Fruit fly (Drosophila melanogaster) whole organism, embryonic: ENCODE data around the gene D12.

Source experiments
- Aef1 ChIP-seq: fragments of 200-800 bp; sonication (Bioruptor generic); IDR thresholded peaks from 3 replicates; pipeline ENCODE4 v1.3.6; 2022; ENCODE audit warnings: missing biosample characterization, missing genetic modification characterization
- B-H2 ChIP-seq: fragments of 200-800 bp; sonication (Bioruptor generic); optimal IDR thresholded peaks from 2 replicates; lab custom pipeline; 2018; ENCODE audit warnings: missing biosample characterization, mild to moderate bottlenecking, missing genetic modification characterization
- BtbVII ChIP-seq: fragments of 200-800 bp; sonication (Bioruptor generic); optimal IDR thresholded peaks from 3 replicates; lab custom pipeline; 2017; ENCODE audit warnings: missing biosample characterization, mild to moderate bottlenecking, missing genetic modification characterization
- CG10209 ChIP-seq: fragments of 200-800 bp; sonication (Bioruptor generic); optimal IDR thresholded peaks from 3 replicates; lab custom pipeline; 2017; ENCODE audit warnings: missing biosample characterization, mild to moderate bottlenecking, missing genetic modification characterization, missing genetic modification reagents
- CG12071 ChIP-seq: fragments of 200-800 bp; sonication (Bioruptor generic); optimal IDR thresholded peaks from 3 replicates; lab custom pipeline; 2018; ENCODE audit warnings: missing biosample characterization, mild to moderate bottlenecking, missing genetic modification characterization
- CG17361 ChIP-seq: fragments of 200-800 bp; sonication (Bioruptor generic); IDR thresholded peaks from 3 replicates; pipeline ENCODE4 v1.3.6; 2022; ENCODE audit warnings: missing biosample characterization, missing genetic modification characterization
- CG1832 ChIP-seq: fragments of 200-800 bp; sonication (Bioruptor generic); optimal IDR thresholded peaks from 2 replicates; lab custom pipeline; 2017; ENCODE audit warnings: missing biosample characterization, mild to moderate bottlenecking, missing genetic modification characterization, inconsistent platforms
- CG2199 ChIP-seq: fragments of 200-800 bp; sonication (Bioruptor generic); IDR thresholded peaks from 3 replicates; pipeline ENCODE4 v1.3.6; 2022; ENCODE audit warnings: missing biosample characterization, missing genetic modification characterization
- CG4854 ChIP-seq: fragments of 200-800 bp; sonication (Bioruptor generic); optimal IDR thresholded peaks from 2 replicates; lab custom pipeline; 2016; ENCODE audit warnings: missing biosample characterization, missing genetic modification characterization, inconsistent platforms
- CG5245 ChIP-seq: fragments of 200-800 bp; sonication (Bioruptor generic); optimal IDR thresholded peaks from 3 replicates; lab custom pipeline; 2016; ENCODE audit warnings: missing biosample characterization, missing genetic modification characterization
- CG7556 ChIP-seq: fragments of 200-800 bp; sonication (Bioruptor generic); optimal IDR thresholded peaks from 2 replicates; lab custom pipeline; 2017; ENCODE audit warnings: missing biosample characterization, mild to moderate bottlenecking, missing genetic modification characterization
- CG8944 ChIP-seq: fragments of 200-800 bp; sonication (Bioruptor generic); optimal IDR thresholded peaks from 3 replicates; lab custom pipeline; 2016; ENCODE audit warnings: missing biosample characterization, missing genetic modification characterization
- CG9215 ChIP-seq: fragments of 200-800 bp; sonication (Bioruptor generic); IDR thresholded peaks from 2 replicates; pipeline ENCODE4 v1.3.6; 2022; ENCODE audit warnings: missing biosample characterization, missing genetic modification characterization
- CG9797 ChIP-seq: fragments of 200-800 bp; sonication (Bioruptor generic); optimal IDR thresholded peaks from 3 replicates; lab custom pipeline; 2018; ENCODE audit warnings: missing biosample characterization, mild to moderate bottlenecking, missing genetic modification characterization
- CkIIα-i1 ChIP-seq: fragments of 200-800 bp; sonication (Bioruptor generic); IDR thresholded peaks from 2 replicates; pipeline ENCODE4 v1.3.6; 2022; ENCODE audit warnings: missing biosample characterization, missing genetic modification characterization
- CrebB ChIP-seq: fragments of 200-800 bp; sonication (Bioruptor generic); optimal IDR thresholded peaks from 3 replicates; lab custom pipeline; 2018; ENCODE audit warnings: missing biosample characterization, mild to moderate bottlenecking, missing genetic modification characterization
- Dip2 ChIP-seq: fragments of 200-800 bp; sonication (Bioruptor generic); IDR thresholded peaks from 2 replicates; pipeline ENCODE4 v1.3.6; 2022; ENCODE audit warnings: missing biosample characterization, missing genetic modification characterization
- Fer1 ChIP-seq: fragments of 200-800 bp; sonication (Bioruptor generic); optimal IDR thresholded peaks from 2 replicates; lab custom pipeline; 2017; ENCODE audit warnings: missing biosample characterization, mild to moderate bottlenecking, missing genetic modification characterization
- Gug ChIP-seq: fragments of 200-800 bp; sonication (Bioruptor generic); IDR thresholded peaks from 4 replicates; pipeline ENCODE4 v1.3.6; 2022; ENCODE audit warnings: missing biosample characterization, missing genetic modification characterization
- HmgZ ChIP-seq: fragments of 200-800 bp; sonication (Bioruptor generic); optimal IDR thresholded peaks from 2 replicates; lab custom pipeline; 2018; ENCODE audit warnings: missing biosample characterization, mild to moderate bottlenecking, missing genetic modification characterization
- Nf-YC ChIP-seq: fragments of 200-800 bp; optimal IDR thresholded peaks from 3 replicates; lab custom pipeline; 2019; ENCODE audit warnings: missing biosample characterization, mild to moderate bottlenecking, missing genetic modification characterization, moderate library complexity
- Pdp1 ChIP-seq, 2 experiments: fragments of 200-800 bp; sonication (Bioruptor generic); optimal IDR thresholded peaks; 3 replicates each; lab custom pipeline; 2016; ENCODE audit warnings: missing biosample characterization in 2 of 2, missing genetic modification characterization in 2 of 2, mild to moderate bottlenecking in 1 of 2, moderate library complexity in 1 of 2
- Side ChIP-seq: fragments of 200-800 bp; sonication (Bioruptor generic); optimal IDR thresholded peaks from 2 replicates; lab custom pipeline; 2016; ENCODE audit warnings: missing biosample characterization, missing genetic modification characterization
- Stat92E ChIP-seq, 3 experiments: fragments of >200 bp in 2 of 3; fragments of 200-800 bp in 1 of 3; sonication (Bioruptor generic) in 1 of 3; optimal IDR thresholded peaks; 2 replicates each; lab custom pipeline; 2017 to 2019; ENCODE audit warnings: missing biosample characterization in 3 of 3, missing genetic modification characterization in 3 of 3, mild to moderate bottlenecking in 1 of 3, moderate library complexity in 1 of 3
- ase ChIP-seq: fragments of 200-800 bp; sonication (Bioruptor generic); IDR thresholded peaks from 3 replicates; pipeline ENCODE4 v1.3.6; 2022; ENCODE audit warnings: missing biosample characterization, missing genetic modification characterization
- ato ChIP-seq: fragments of 200-800 bp; sonication (Bioruptor generic); IDR thresholded peaks from 2 replicates; pipeline ENCODE4 v1.3.6; 2022; ENCODE audit warnings: missing biosample characterization, missing genetic modification characterization; ENCODE audit not compliant: partially characterized antibody
- az2 ChIP-seq: fragments of 200-800 bp; sonication (Bioruptor generic); optimal IDR thresholded peaks from 3 replicates; lab custom pipeline; 2016; ENCODE audit warnings: missing biosample characterization, missing genetic modification characterization
- corto ChIP-seq: fragments of 200-800 bp; sonication (Bioruptor generic); optimal IDR thresholded peaks from 2 replicates; lab custom pipeline; 2016; ENCODE audit warnings: missing biosample characterization, mild to moderate bottlenecking, missing genetic modification characterization, moderate library complexity
- croc ChIP-seq: fragments of 200-800 bp; sonication (Bioruptor generic); conservative IDR thresholded peaks from 3 replicates; pipeline ENCODE4 v1.3.6; 2022; ENCODE audit warnings: missing biosample characterization, missing genetic modification characterization
- ems ChIP-seq: fragments of 200-800 bp; sonication (Bioruptor generic); optimal IDR thresholded peaks from 3 replicates; lab custom pipeline; 2016; ENCODE audit warnings: missing biosample characterization, missing genetic modification characterization
- esg ChIP-seq: fragments of 200-800 bp; sonication (Bioruptor generic); conservative IDR thresholded peaks from 2 replicates; pipeline ENCODE4 v1.3.6; 2022; ENCODE audit warnings: missing biosample characterization, missing genetic modification characterization
- fd96Cb ChIP-seq: fragments of 200-800 bp; sonication (Bioruptor generic); optimal IDR thresholded peaks from 2 replicates; lab custom pipeline; 2018; ENCODE audit warnings: missing biosample characterization, mild to moderate bottlenecking, missing genetic modification characterization, moderate library complexity
- gcm2 ChIP-seq: fragments of 200-800 bp; sonication (Bioruptor generic); optimal IDR thresholded peaks from 2 replicates; lab custom pipeline; 2016; ENCODE audit warnings: missing biosample characterization, missing genetic modification characterization
- gem ChIP-seq: fragments of 200-800 bp; sonication (Bioruptor generic); optimal IDR thresholded peaks from 2 replicates; lab custom pipeline; 2019; ENCODE audit warnings: missing biosample characterization, mild to moderate bottlenecking, missing genetic modification characterization, moderate library complexity
- grn ChIP-seq: fragments of 200-800 bp; sonication (Bioruptor generic); optimal IDR thresholded peaks from 3 replicates; lab custom pipeline; 2017; ENCODE audit warnings: missing biosample characterization, missing genetic modification characterization
- gt ChIP-seq: fragments of 200-800 bp; sonication (Bioruptor generic); IDR thresholded peaks from 2 replicates; pipeline ENCODE4 v1.3.6; 2022; ENCODE audit warnings: missing biosample characterization, missing genetic modification characterization
- lov ChIP-seq, 2 experiments: fragments of 200-800 bp in 1 of 2; fragments of >200 bp in 1 of 2; sonication (Bioruptor generic) in 1 of 2; IDR thresholded peaks in 1 of 2; optimal IDR thresholded peaks in 1 of 2; 2 replicates in 1 of 2; 3 replicates in 1 of 2; pipeline versions ENCODE4 v1.3.6 to Lab custom; 2017 to 2022; ENCODE audit warnings: missing biosample characterization in 1 of 2, missing genetic modification characterization in 1 of 2
- maf-S ChIP-seq: fragments of 200-800 bp; sonication (Bioruptor generic); optimal IDR thresholded peaks from 2 replicates; lab custom pipeline; 2016; ENCODE audit warnings: missing biosample characterization, missing genetic modification characterization
- pho ChIP-seq: fragments of 200-800 bp; sonication (Bioruptor generic); optimal IDR thresholded peaks from 2 replicates; lab custom pipeline; 2016; ENCODE audit warnings: missing biosample characterization, missing genetic modification characterization
- pros ChIP-seq: fragments of 200-800 bp; sonication (Bioruptor generic); optimal IDR thresholded peaks from 3 replicates; lab custom pipeline; 2019; ENCODE audit warnings: missing biosample characterization, mild to moderate bottlenecking, missing genetic modification characterization, moderate library complexity
- ro ChIP-seq: fragments of 200-800 bp; sonication (Bioruptor generic); IDR thresholded peaks from 2 replicates; pipeline ENCODE4 v1.3.6; 2022; ENCODE audit warnings: missing biosample characterization, missing genetic modification characterization
- sim ChIP-seq: fragments of 200-800 bp; sonication (Bioruptor generic); IDR thresholded peaks from 2 replicates; pipeline ENCODE4 v1.3.6; 2022; ENCODE audit warnings: missing biosample characterization, missing genetic modification characterization
- stc ChIP-seq: fragments of 200-800 bp; sonication (Bioruptor generic); IDR thresholded peaks from 2 replicates; pipeline ENCODE4 v1.3.6; 2022; ENCODE audit warnings: missing biosample characterization, missing genetic modification characterization
- vnd ChIP-seq: fragments of 200-800 bp; sonication (Bioruptor generic); IDR thresholded peaks from 3 replicates; pipeline ENCODE4 v1.3.6; 2022; ENCODE audit warnings: missing biosample characterization, missing genetic modification characterization; ENCODE audit not compliant: partially characterized antibody
- vvl ChIP-seq: fragments of 200-800 bp; sonication (Bioruptor generic); IDR thresholded peaks from 2 replicates; pipeline ENCODE4 v1.3.6; 2022; ENCODE audit warnings: missing biosample characterization, missing genetic modification characterization
- wdn ChIP-seq: fragments of 200-800 bp; sonication (Bioruptor generic); IDR thresholded peaks from 2 replicates; pipeline ENCODE4 v1.3.6; 2022; ENCODE audit warnings: missing biosample characterization, missing genetic modification characterization
- wek ChIP-seq: fragments of 200-800 bp; sonication (Bioruptor generic); optimal IDR thresholded peaks from 3 replicates; lab custom pipeline; 2018; ENCODE audit warnings: missing biosample characterization, mild to moderate bottlenecking, missing genetic modification characterization, moderate library complexity
- z ChIP-seq: fragments of 200-800 bp; sonication (Bioruptor generic); IDR thresholded peaks from 3 replicates; pipeline ENCODE4 v1.3.6; 2022; ENCODE audit warnings: missing biosample characterization, missing genetic modification characterization

The D12 gene

dm6 chr2L:8403286-8404270 is 33.6 kb downstream of the D12 start, which contains the start of gene emb (continued):
- TF ChIP-seq BtbVII (GFP tag; lab: Kevin White, UChicago): no peak
- TF ChIP-seq stc (GFP tag; lab: Robert Waterston, UW): no peak
- TF ChIP-seq CG17361 (GFP tag; lab: Robert Waterston, UW): peak; percentile 66; the same call in 2 of the 3 replicates
- no peak for TF ChIP-seq Aef1 (GFP tag; lab: Robert Waterston, UW)
- no peak for TF ChIP-seq Side (GFP tag; lab: Kevin White, UChicago)
- no peak for TF ChIP-seq CG12071 (GFP tag; lab: Kevin White, UChicago)
- peak; percentile 30 for TF ChIP-seq maf-S
- TF ChIP-seq ato (GFP tag; lab: Robert Waterston, UW): peak; percentile 99
- no peak for TF ChIP-seq gem (tag; lab: Kevin White, UChicago)
- no peak for TF ChIP-seq z (GFP tag; lab: Robert Waterston, UW)
- TF ChIP-seq wek (GFP tag; lab: Kevin White, UChicago): no peak
- TF ChIP-seq Stat92E (GFP tag; optimal IDR thresholded peaks at IDR 0.05; lab: Kevin White, UChicago): no peak
- peak; percentile 33 for TF ChIP-seq CrebB
- no peak for TF ChIP-seq CG2199
- no peak for TF ChIP-seq pros (GFP tag; lab: Kevin White, UChicago)
- no peak for TF ChIP-seq ase
- TF ChIP-seq gcm2 (GFP tag; lab: Kevin White, UChicago): peak; percentile 26
- peak in 1 of 2 experiments; percentile 17 for TF ChIP-seq Pdp1 (GFP tag; optimal IDR thresholded peaks at IDR 0.05; lab: Kevin White, UChicago)
- no peak for TF ChIP-seq CG5245 (GFP tag; lab: Kevin White, UChicago)
- TF ChIP-seq fd96Cb (tag; lab: Kevin White, UChicago): peak; percentile 7
- TF ChIP-seq croc (GFP tag; lab: Robert Waterston, UW): no peak
- TF ChIP-seq esg (GFP tag; lab: Robert Waterston, UW): no peak
- no peak for TF ChIP-seq sim (GFP tag; lab: Robert Waterston, UW)
- TF ChIP-seq grn (GFP tag; lab: Kevin White, UChicago): no peak
- peak; percentile 55 for TF ChIP-seq vvl (GFP tag; lab: Robert Waterston, UW)
- TF ChIP-seq Nf-YC (tag; lab: Kevin White, UChicago): no peak
- TF ChIP-seq Dip2 (GFP tag; lab: Robert Waterston, UW): no peak
- TF ChIP-seq ro (GFP tag; lab: Robert Waterston, UW): no peak
- TF ChIP-seq CG10209 (GFP tag; lab: Kevin White, UChicago): peak; percentile 13
- TF ChIP-seq CG4854: peak; percentile 43
- no peak for TF ChIP-seq CkIIα-i1 (GFP tag; lab: Robert Waterston, UW)
- peak; percentile 51 for TF ChIP-seq az2 (GFP tag; lab: Kevin White, UChicago)
- no peak for TF ChIP-seq CG7556 (GFP tag; lab: Kevin White, UChicago)
- no peak for TF ChIP-seq Gug (GFP tag; lab: Robert Waterston, UW)
- peak; percentile 94 for TF ChIP-seq CG9797 (GFP tag; lab: Kevin White, UChicago)
- TF ChIP-seq CG9215 (GFP tag; lab: Robert Waterston, UW): peak; percentile 17; the same call in 1 of the 2 replicates
- TF ChIP-seq lov (optimal IDR thresholded peaks at IDR 0.05; lab: Kevin White, UChicago): no peak
- no peak for TF ChIP-seq lov (GFP tag; IDR thresholded peaks at IDR 0.05; lab: Robert Waterston, UW)
- no peak for TF ChIP-seq gt (GFP tag; lab: Robert Waterston, UW)
- TF ChIP-seq CG8944 (GFP tag; lab: Kevin White, UChicago): no peak
- peak; percentile 66 for TF ChIP-seq HmgZ (tag; lab: Kevin White, UChicago)
- peak; percentile 64 for TF ChIP-seq B-H2 (GFP tag; lab: Kevin White, UChicago)
- peak; percentile 97 for TF ChIP-seq vnd (GFP tag; lab: Robert Waterston, UW)
- peak; percentile 41 for TF ChIP-seq ems (GFP tag; lab: Kevin White, UChicago)
- no peak for TF ChIP-seq corto (GFP tag; lab: Kevin White, UChicago)
- no peak for TF ChIP-seq wdn (GFP tag; lab: Robert Waterston, UW)
- no peak for TF ChIP-seq Fer1 (GFP tag; lab: Kevin White, UChicago)
- TF ChIP-seq CG1832 (GFP tag; lab: Kevin White, UChicago): no peak
- peak; percentile 65 for TF ChIP-seq pho (GFP tag; lab: Kevin White, UChicago)
